Fruit fly (Drosophila melanogaster): ENCODE data around the gene Myc.

DNA sequence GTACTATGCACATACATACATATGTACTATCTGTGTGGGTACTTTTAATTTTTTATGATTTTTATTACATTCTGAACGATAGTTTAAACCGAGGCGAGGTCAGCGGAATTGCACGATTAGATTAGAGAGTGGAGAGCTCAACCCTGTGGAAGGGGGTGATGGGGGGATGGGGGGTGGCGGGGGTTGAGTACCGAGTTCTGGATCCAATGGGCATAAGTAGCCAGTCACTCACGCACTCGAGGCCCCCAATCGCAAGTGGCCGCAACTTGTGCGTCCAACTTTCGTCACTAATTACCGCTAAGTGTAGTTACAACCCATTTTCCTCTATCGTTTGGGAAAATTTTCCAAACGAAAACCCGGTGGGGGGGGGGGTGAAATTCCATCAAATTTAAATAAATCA is 16.7 kb upstream of the Myc start:
- TF ChIP-seq insv (optimal IDR thresholded peaks at IDR 0.05) (no peak), ttk (optimal IDR thresholded peaks at IDR 0.05) (no peak), Sin3A (optimal IDR thresholded peaks at IDR 0.05) (no peak), h (optimal IDR thresholded peaks at IDR 0.05) (no peak), Myc (optimal IDR thresholded peaks at IDR 0.05) (no peak)

All from Kc167 (cell line).